Fruit fly (Drosophila melanogaster) whole organism, embryonic: ENCODE data around the gene CG6785.

Experiments used
- CG10543 ChIP-seq: fragments of 200-800 bp; sonication (Bioruptor generic); optimal IDR thresholded peaks from 3 replicates; lab custom pipeline; 2017; ENCODE audit warnings: missing biosample characterization, mild to moderate bottlenecking, missing genetic modification characterization, moderate library complexity
- CG11093 ChIP-seq: fragments of 200-800 bp; sonication (Bioruptor generic); IDR thresholded peaks from 3 replicates; pipeline ENCODE4 v1.3.6; 2022; ENCODE audit warnings: missing biosample characterization, missing genetic modification characterization
- CG13296 ChIP-seq: fragments of 200-800 bp; sonication (Bioruptor generic); optimal IDR thresholded peaks from 3 replicates; lab custom pipeline; 2018; ENCODE audit warnings: missing biosample characterization, mild to moderate bottlenecking, missing genetic modification characterization
- CG13424 ChIP-seq: fragments of 200-800 bp; sonication (Bioruptor generic); optimal IDR thresholded peaks from 2 replicates; lab custom pipeline; 2019; ENCODE audit warnings: missing biosample characterization, mild to moderate bottlenecking, missing genetic modification characterization, moderate library complexity
- CG14050 ChIP-seq: fragments of 200-800 bp; sonication (Bioruptor generic); IDR thresholded peaks from 3 replicates; pipeline ENCODE4 v1.3.6; 2022; ENCODE audit warnings: missing biosample characterization, missing genetic modification characterization
- CG14441 ChIP-seq: fragments of 200-800 bp; sonication (Bioruptor generic); IDR thresholded peaks from 2 replicates; pipeline ENCODE4 v1.3.6; 2022; ENCODE audit warnings: missing biosample characterization, missing genetic modification characterization
- CG14710 ChIP-seq: fragments of 200-800 bp; sonication (Bioruptor generic); optimal IDR thresholded peaks from 3 replicates; lab custom pipeline; 2019; ENCODE audit warnings: missing biosample characterization, mild to moderate bottlenecking, missing genetic modification characterization, moderate library complexity
- CG17568 ChIP-seq: fragments of 200-800 bp; sonication (Bioruptor generic); optimal IDR thresholded peaks from 2 replicates; lab custom pipeline; 2018; ENCODE audit warnings: missing biosample characterization, mild to moderate bottlenecking, missing genetic modification characterization, moderate library complexity
- CG3065 ChIP-seq: fragments of 200-800 bp; sonication (Bioruptor generic); optimal IDR thresholded peaks from 2 replicates; lab custom pipeline; 2016; ENCODE audit warnings: missing biosample characterization, missing genetic modification characterization
- CG3407 ChIP-seq: fragments of 200-800 bp; sonication (Bioruptor generic); optimal IDR thresholded peaks from 2 replicates; lab custom pipeline; 2018; ENCODE audit warnings: missing biosample characterization, mild to moderate bottlenecking, missing genetic modification characterization
- CG4424 ChIP-seq: fragments of 200-800 bp; sonication (Bioruptor generic); optimal IDR thresholded peaks from 3 replicates; lab custom pipeline; 2016; ENCODE audit warnings: missing biosample characterization, missing genetic modification characterization
- CG4707 ChIP-seq: fragments of 200-800 bp; sonication (Bioruptor generic); optimal IDR thresholded peaks from 2 replicates; lab custom pipeline; 2018; ENCODE audit warnings: missing biosample characterization, mild to moderate bottlenecking, missing genetic modification characterization, moderate library complexity
- CG4854 ChIP-seq: fragments of 200-800 bp; sonication (Bioruptor generic); optimal IDR thresholded peaks from 2 replicates; lab custom pipeline; 2016; ENCODE audit warnings: missing biosample characterization, missing genetic modification characterization, inconsistent platforms
- CG7357 ChIP-seq: fragments of 200-800 bp; sonication (Bioruptor generic); IDR thresholded peaks from 3 replicates; pipeline ENCODE4 v1.3.6; 2022; ENCODE audit warnings: missing biosample characterization, missing genetic modification characterization
- CG8290 ChIP-seq, 3 experiments: fragments of 200-800 bp; sonication (Bioruptor generic); optimal IDR thresholded peaks; 2 replicates each; lab custom pipeline; 2016 to 2019; ENCODE audit warnings: missing biosample characterization in 3 of 3, missing genetic modification characterization in 3 of 3, mild to moderate bottlenecking in 2 of 3, moderate library complexity in 1 of 3
- CoRest ChIP-seq: fragments of 200-800 bp; sonication (Bioruptor generic); optimal IDR thresholded peaks from 3 replicates; lab custom pipeline; 2018; ENCODE audit warnings: missing biosample characterization, mild to moderate bottlenecking, missing genetic modification characterization, moderate library complexity
- D19A ChIP-seq: fragments of 200-800 bp; optimal IDR thresholded peaks from 3 replicates; lab custom pipeline; 2019; ENCODE audit warnings: missing biosample characterization, mild to moderate bottlenecking, missing genetic modification characterization, moderate library complexity
- D19B ChIP-seq: fragments of 200-800 bp; sonication (Bioruptor generic); optimal IDR thresholded peaks from 2 replicates; lab custom pipeline; 2017; ENCODE audit warnings: missing biosample characterization, mild to moderate bottlenecking, missing genetic modification characterization
- Dad ChIP-seq: fragments of 200-800 bp; sonication (Bioruptor generic); optimal IDR thresholded peaks from 3 replicates; lab custom pipeline; 2016; ENCODE audit warnings: missing biosample characterization, missing genetic modification characterization
- Dfd ChIP-seq, 2 experiments: fragments of >200 bp; optimal IDR thresholded peaks; 2 replicates each; lab custom pipeline; 2017; ENCODE audit warnings: missing biosample characterization in 2 of 2, missing genetic modification characterization in 2 of 2
- Doc2 ChIP-seq: fragments of 200-800 bp; sonication (Bioruptor generic); IDR thresholded peaks from 2 replicates; pipeline ENCODE4 v1.3.6; 2022; ENCODE audit warnings: missing biosample characterization, missing genetic modification characterization
- ERR ChIP-seq: fragments of 200-800 bp; sonication (Bioruptor generic); optimal IDR thresholded peaks from 2 replicates; lab custom pipeline; 2016; ENCODE audit warnings: missing biosample characterization, missing genetic modification characterization
- Eip74EF ChIP-seq, 2 experiments: fragments of 200-800 bp in 1 of 2; fragments of >200 bp in 1 of 2; sonication (Bioruptor generic) in 1 of 2; optimal IDR thresholded peaks; 2 replicates each; lab custom pipeline; 2017 to 2019; ENCODE audit warnings: missing biosample characterization in 2 of 2, missing genetic modification characterization in 2 of 2, mild to moderate bottlenecking in 1 of 2, moderate library complexity in 1 of 2
- Hey ChIP-seq: fragments of 200-800 bp; sonication (Bioruptor generic); optimal IDR thresholded peaks from 3 replicates; lab custom pipeline; 2018; ENCODE audit warnings: missing biosample characterization, mild to moderate bottlenecking, missing genetic modification characterization
- Med ChIP-seq: fragments of 200-800 bp; sonication (Bioruptor generic); peaks from one replicate; lab custom pipeline; 2016; ENCODE audit warnings: missing biosample characterization, missing genetic modification characterization, mild to moderate bottlenecking, inconsistent platforms, moderate library complexity
- Neu2 ChIP-seq: fragments of 200-800 bp; sonication (Bioruptor generic); optimal IDR thresholded peaks from 3 replicates; lab custom pipeline; 2016; ENCODE audit warnings: missing biosample characterization, missing genetic modification characterization, borderline replicate concordance
- Nf-YC ChIP-seq: fragments of 200-800 bp; optimal IDR thresholded peaks from 3 replicates; lab custom pipeline; 2019; ENCODE audit warnings: missing biosample characterization, mild to moderate bottlenecking, missing genetic modification characterization, moderate library complexity
- Oaz ChIP-seq: fragments of 200-800 bp; sonication (Bioruptor generic); IDR thresholded peaks from 2 replicates; pipeline ENCODE4 v1.3.6; 2022; ENCODE audit warnings: missing biosample characterization, missing genetic modification characterization
- Pdp1 ChIP-seq, 2 experiments: fragments of 200-800 bp; sonication (Bioruptor generic); optimal IDR thresholded peaks; 3 replicates each; lab custom pipeline; 2016; ENCODE audit warnings: missing biosample characterization in 2 of 2, missing genetic modification characterization in 2 of 2, mild to moderate bottlenecking in 1 of 2, moderate library complexity in 1 of 2
- Six4 ChIP-seq: fragments of 200-800 bp; sonication (Bioruptor generic); optimal IDR thresholded peaks from 2 replicates; lab custom pipeline; 2016; ENCODE audit warnings: missing biosample characterization, missing genetic modification characterization
- al ChIP-seq: fragments of 200-800 bp; sonication (Bioruptor generic); IDR thresholded peaks from 2 replicates; pipeline ENCODE4 v1.3.6; 2022; ENCODE audit warnings: missing biosample characterization, missing genetic modification characterization
- cas ChIP-seq: fragments of 200-800 bp; sonication (Bioruptor generic); IDR thresholded peaks from 2 replicates; pipeline ENCODE4 v1.3.6; 2022; ENCODE audit warnings: missing biosample characterization, missing genetic modification characterization
- caup ChIP-seq: fragments of 200-800 bp; sonication (Bioruptor generic); optimal IDR thresholded peaks from 3 replicates; lab custom pipeline; 2017; ENCODE audit warnings: missing biosample characterization, mild to moderate bottlenecking, missing genetic modification characterization, moderate library complexity; ENCODE audit not compliant: severe bottlenecking
- crol ChIP-seq: fragments of 200-800 bp; sonication (Bioruptor generic); IDR thresholded peaks from 2 replicates; pipeline ENCODE4 v1.3.6; 2022; ENCODE audit warnings: missing biosample characterization, missing genetic modification characterization
- da ChIP-seq: fragments of 200-800 bp; sonication (Bioruptor generic); optimal IDR thresholded peaks from 2 replicates; lab custom pipeline; 2016; ENCODE audit warnings: missing biosample characterization, missing genetic modification characterization
- dmrt99B ChIP-seq: fragments of 200-800 bp; sonication (Bioruptor generic); optimal IDR thresholded peaks from 2 replicates; lab custom pipeline; 2018; ENCODE audit warnings: missing biosample characterization, mild to moderate bottlenecking, missing genetic modification characterization, moderate library complexity
- esg ChIP-seq: fragments of 200-800 bp; sonication (Bioruptor generic); conservative IDR thresholded peaks from 2 replicates; pipeline ENCODE4 v1.3.6; 2022; ENCODE audit warnings: missing biosample characterization, missing genetic modification characterization
- exex ChIP-seq: fragments of 200-800 bp; sonication (Bioruptor generic); optimal IDR thresholded peaks from 4 replicates; lab custom pipeline; 2018; ENCODE audit warnings: missing biosample characterization, mild to moderate bottlenecking, missing genetic modification characterization, moderate library complexity
- fru ChIP-seq: fragments of >200 bp; optimal IDR thresholded peaks from 2 replicates; lab custom pipeline; 2017
- mam ChIP-seq: fragments of 200-800 bp; sonication (Bioruptor generic); optimal IDR thresholded peaks from 3 replicates; lab custom pipeline; 2016; ENCODE audit warnings: missing biosample characterization, missing genetic modification characterization
- nau ChIP-seq: fragments of 200-800 bp; sonication (Bioruptor generic); optimal IDR thresholded peaks from 3 replicates; lab custom pipeline; 2017; ENCODE audit warnings: missing biosample characterization, mild to moderate bottlenecking, missing genetic modification characterization, missing genetic modification reagents
- odd ChIP-seq: fragments of 200-800 bp; sonication (Bioruptor generic); optimal IDR thresholded peaks from 2 replicates; lab custom pipeline; 2017; ENCODE audit warnings: missing biosample characterization, mild to moderate bottlenecking, missing genetic modification characterization
- pfk ChIP-seq: fragments of 200-800 bp; sonication (Bioruptor generic); optimal IDR thresholded peaks from 2 replicates; lab custom pipeline; 2018; ENCODE audit warnings: missing biosample characterization, mild to moderate bottlenecking, missing genetic modification characterization, moderate library complexity
- pum ChIP-seq: fragments of 200-800 bp; sonication (Bioruptor generic); optimal IDR thresholded peaks from 2 replicates; lab custom pipeline; 2016; ENCODE audit warnings: missing biosample characterization, missing genetic modification characterization
- sens ChIP-seq: fragments of 200-800 bp; sonication (Bioruptor generic); peaks from one replicate; lab custom pipeline; 2016; ENCODE audit warnings: missing biosample characterization, missing genetic modification characterization
- sug ChIP-seq: fragments of 200-800 bp; optimal IDR thresholded peaks from 2 replicates; lab custom pipeline; 2019; ENCODE audit warnings: missing biosample characterization, mild to moderate bottlenecking, missing genetic modification characterization, moderate library complexity
- tgo ChIP-seq: fragments of 200-800 bp; sonication (Bioruptor generic); IDR thresholded peaks from 3 replicates; pipeline ENCODE4 v1.3.6; 2022; ENCODE audit warnings: missing biosample characterization, missing genetic modification characterization
- zf30C ChIP-seq: fragments of 200-800 bp; sonication (Bioruptor generic); optimal IDR thresholded peaks from 3 replicates; lab custom pipeline; 2018; ENCODE audit warnings: missing biosample characterization, mild to moderate bottlenecking, missing genetic modification characterization

Gene CG6785

DNA sequence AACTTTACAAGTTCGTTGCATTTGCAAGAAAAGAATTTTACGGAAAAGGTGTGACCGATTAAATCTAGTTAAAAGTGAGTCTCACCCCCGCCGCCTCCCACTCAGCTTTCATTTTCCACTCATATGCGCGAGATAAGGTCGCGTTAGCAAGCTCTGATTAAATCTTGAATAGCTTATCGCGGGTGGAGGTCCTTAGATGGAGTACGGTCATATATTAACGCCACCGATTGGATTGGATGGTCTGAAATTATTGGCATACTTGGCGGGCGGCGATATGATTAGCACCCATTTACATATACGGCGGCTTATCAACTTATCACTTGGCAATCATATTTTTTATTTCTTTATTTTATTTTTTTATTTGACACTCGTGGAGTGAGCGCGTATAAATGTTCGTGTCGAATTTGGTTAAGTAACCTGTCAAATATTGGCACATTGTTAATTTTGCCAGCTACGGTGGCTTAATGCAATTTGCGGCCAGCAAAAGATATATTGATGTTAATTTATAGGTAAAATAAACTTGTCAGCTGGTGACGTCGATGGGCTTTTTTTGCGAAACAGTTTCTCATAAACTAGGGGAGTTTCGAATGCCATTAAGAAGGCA, 15.3 kb downstream of the CG6785 start (continued):
- TF ChIP-seq CG17568 (GFP tag; lab: Kevin White, UChicago) = no peak
- no peak for TF ChIP-seq CG4854 (GFP tag; lab: Kevin White, UChicago)
- TF ChIP-seq CG4707 (GFP tag; lab: Kevin White, UChicago) = no peak
- no peak for TF ChIP-seq ERR
- TF ChIP-seq zf30C (GFP tag; lab: Kevin White, UChicago) = no peak
- no peak for TF ChIP-seq CG4424 (GFP tag; lab: Kevin White, UChicago)

DNA sequence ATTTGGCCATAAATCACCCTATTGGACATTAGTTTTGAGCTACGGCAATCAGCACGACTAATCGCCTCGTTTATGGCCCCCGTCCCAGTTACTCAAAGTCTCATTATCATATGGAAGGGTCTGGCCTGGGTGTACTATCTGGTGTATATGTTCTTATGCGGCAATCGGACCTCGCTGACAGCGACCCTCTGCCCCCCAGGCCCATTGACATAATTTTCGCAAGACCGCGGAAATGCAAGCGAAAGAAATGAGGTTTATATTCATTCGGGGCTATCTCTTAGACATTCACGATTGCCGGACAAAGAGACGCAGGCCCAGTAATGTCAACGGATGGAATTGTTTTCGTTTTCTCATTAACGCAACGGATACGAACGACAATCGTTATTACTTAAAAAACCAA, 16.2 kb downstream of the CG6785 start:
- peak in 1 of 2 experiments; percentile 69 for TF ChIP-seq Eip74EF (GFP tag; optimal IDR thresholded peaks at IDR 0.05; lab: Kevin White, UChicago)
- no peak for TF ChIP-seq Dad (GFP tag; lab: Kevin White, UChicago)
- TF ChIP-seq Hey (tag; lab: Kevin White, UChicago) = no peak
- TF ChIP-seq zf30C (GFP tag; lab: Kevin White, UChicago) = no peak
- TF ChIP-seq CG8290 (GFP tag; optimal IDR thresholded peaks at IDR 0.05; lab: Kevin White, UChicago) = no peak
- TF ChIP-seq CG8290 (tag; optimal IDR thresholded peaks at IDR 0.05; lab: Kevin White, UChicago) = peak in 1 of 2 experiments; percentile 14
- peak in 1 of 2 experiments; percentile 43 for TF ChIP-seq Pdp1 (GFP tag; optimal IDR thresholded peaks at IDR 0.05; lab: Kevin White, UChicago)
- no peak for TF ChIP-seq CG13424 (tag; lab: Kevin White, UChicago)
- no peak for TF ChIP-seq CG14441 (GFP tag; lab: Robert Waterston, UW)
- TF ChIP-seq exex (tag; lab: Kevin White, UChicago) = peak; percentile 69
- no peak for TF ChIP-seq Oaz (GFP tag; lab: Robert Waterston, UW)
- peak; percentile 30 for TF ChIP-seq Neu2 (GFP tag; lab: Kevin White, UChicago)
- TF ChIP-seq CG7357 = no peak
- TF ChIP-seq pum (GFP tag; lab: Kevin White, UChicago) = no peak
- TF ChIP-seq caup = no peak
- TF ChIP-seq sug = peak; percentile 43
- no peak for TF ChIP-seq esg (GFP tag; lab: Robert Waterston, UW)
- TF ChIP-seq CG10543 = no peak
- TF ChIP-seq Six4 = no peak
- no peak for TF ChIP-seq cas
- TF ChIP-seq al (GFP tag; lab: Robert Waterston, UW) = no peak
- no peak for TF ChIP-seq CoRest (tag; lab: Kevin White, UChicago)
- no peak for TF ChIP-seq Doc2 (GFP tag; lab: Robert Waterston, UW)
- TF ChIP-seq crol (GFP tag; lab: Robert Waterston, UW) = 0 out of 2 replicates have a peak, but pooled peaks have one; percentile 22
- no peak for TF ChIP-seq nau (GFP tag; lab: Kevin White, UChicago)

DNA sequence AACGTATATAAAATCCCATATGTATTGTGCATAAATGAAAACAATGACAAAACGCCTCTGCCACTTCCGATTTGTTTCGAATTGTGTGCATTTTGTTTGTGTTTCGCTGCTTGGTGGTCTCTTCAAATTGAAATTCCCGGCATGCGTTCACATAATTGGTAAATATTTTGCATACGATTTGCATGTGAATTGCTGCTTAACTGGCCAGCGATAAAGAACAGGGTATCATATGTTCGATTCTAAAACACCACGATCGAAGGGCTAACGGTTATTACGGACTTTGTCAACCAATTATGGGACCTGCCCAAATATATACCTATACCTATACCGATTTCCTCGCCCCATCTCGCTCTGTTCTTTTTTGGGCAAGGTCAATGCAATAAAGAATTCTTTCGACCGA, 16.9 kb downstream of the CG6785 start:
- TF ChIP-seq Nf-YC (no peak), tgo (GFP tag; lab: Robert Waterston, UW) (no peak), mam (GFP tag; lab: Kevin White, UChicago) (no peak), CG14710 (no peak), dmrt99B (no peak), Neu2 (GFP tag; lab: Kevin White, UChicago) (no peak), fru (lab: Kevin White, UChicago) (no peak), da (GFP tag; lab: Kevin White, UChicago) (no peak), Dfd (GFP tag; optimal IDR thresholded peaks at IDR 0.05; lab: Kevin White, UChicago) (no peak), CG11093 (no peak), sens (GFP tag; lab: Kevin White, UChicago) (peak; percentile 24), pfk (GFP tag; lab: Kevin White, UChicago) (no peak), CG14050 (GFP tag; lab: Robert Waterston, UW) (no peak), odd (GFP tag; lab: Kevin White, UChicago) (no peak), D19B (GFP tag; lab: Kevin White, UChicago) (peak; percentile 46), CG3407 (GFP tag; lab: Kevin White, UChicago) (no peak), D19A (no peak), CG3065 (no peak), CG7357 (no peak), Med (GFP tag; lab: Kevin White, UChicago) (peak; percentile 63), CG13296 (GFP tag; lab: Kevin White, UChicago) (no peak)
